Fruit fly (Drosophila melanogaster) whole organism, embryonic: ENCODE measurements around the gene CG7182.
A peak's percentile ranks its signal among the peaks of the same experiment; 100 is the strongest.

Experiments
- Bteb2 ChIP-seq: fragments of 200-800 bp; sonication (Bioruptor generic); optimal IDR thresholded peaks from 2 replicates; lab custom pipeline; 2016; ENCODE audit warnings: missing biosample characterization, missing genetic modification characterization
- CG1233 ChIP-seq: fragments of 200-800 bp; sonication (Bioruptor generic); optimal IDR thresholded peaks from 4 replicates; lab custom pipeline; 2018; ENCODE audit warnings: missing biosample characterization, mild to moderate bottlenecking, missing genetic modification characterization
- CG15073 ChIP-seq: fragments of 200-800 bp; sonication (Bioruptor generic); optimal IDR thresholded peaks from 2 replicates; lab custom pipeline; 2016; ENCODE audit warnings: missing biosample characterization, missing genetic modification characterization
- CG18764 ChIP-seq: fragments of 200-800 bp; sonication (Bioruptor generic); optimal IDR thresholded peaks from 3 replicates; lab custom pipeline; 2016; ENCODE audit warnings: missing biosample characterization, missing genetic modification characterization
- CG2889 ChIP-seq: fragments of 200-800 bp; sonication (Bioruptor generic); IDR thresholded peaks from 3 replicates; pipeline ENCODE4 v1.3.6; 2022; ENCODE audit warnings: missing biosample characterization, missing genetic modification characterization
- CG3065 ChIP-seq: fragments of 200-800 bp; sonication (Bioruptor generic); optimal IDR thresholded peaks from 2 replicates; lab custom pipeline; 2016; ENCODE audit warnings: missing biosample characterization, missing genetic modification characterization
- CG3163 ChIP-seq: fragments of 200-800 bp; sonication (Bioruptor generic); optimal IDR thresholded peaks from 3 replicates; lab custom pipeline; 2016; ENCODE audit warnings: missing biosample characterization, missing genetic modification characterization
- CG3838 ChIP-seq: fragments of 200-800 bp; sonication (Bioruptor generic); optimal IDR thresholded peaks from 3 replicates; lab custom pipeline; 2016; ENCODE audit warnings: missing biosample characterization, missing genetic modification characterization
- CG4328 ChIP-seq: fragments of 200-800 bp; sonication (Bioruptor generic); optimal IDR thresholded peaks from 3 replicates; lab custom pipeline; 2017; ENCODE audit warnings: missing biosample characterization, missing genetic modification reagents, missing genetic modification characterization
- CG4707 ChIP-seq: fragments of 200-800 bp; sonication (Bioruptor generic); optimal IDR thresholded peaks from 2 replicates; lab custom pipeline; 2018; ENCODE audit warnings: missing biosample characterization, mild to moderate bottlenecking, missing genetic modification characterization, moderate library complexity
- CG5953 ChIP-seq: fragments of 200-800 bp; sonication (Bioruptor generic); IDR thresholded peaks from 2 replicates; pipeline ENCODE4 v1.3.6; 2022; ENCODE audit warnings: missing biosample characterization, missing genetic modification characterization
- CG6689 ChIP-seq: fragments of 200-800 bp; sonication (Bioruptor generic); IDR thresholded peaks from 2 replicates; pipeline ENCODE4 v1.3.6; 2022; ENCODE audit warnings: missing biosample characterization, missing genetic modification characterization
- CG7271 ChIP-seq: fragments of 200-800 bp; sonication (Bioruptor generic); optimal IDR thresholded peaks from 2 replicates; lab custom pipeline; 2018; ENCODE audit warnings: missing biosample characterization, mild to moderate bottlenecking, missing genetic modification characterization, moderate library complexity
- CG7786 ChIP-seq: fragments of 200-800 bp; sonication (Bioruptor generic); optimal IDR thresholded peaks from 2 replicates; lab custom pipeline; 2016; ENCODE audit warnings: missing biosample characterization, missing genetic modification characterization
- CG8924 ChIP-seq: fragments of 200-800 bp; optimal IDR thresholded peaks from 3 replicates; lab custom pipeline; 2019; ENCODE audit warnings: missing biosample characterization, mild to moderate bottlenecking, missing genetic modification characterization, moderate library complexity
- D ChIP-seq, 2 experiments: fragments of 200-800 bp in 1 of 2; fragments of >200 bp in 1 of 2; sonication (Bioruptor generic) in 1 of 2; optimal IDR thresholded peaks; 2 replicates in 1 of 2; 3 replicates in 1 of 2; lab custom pipeline; 2017; ENCODE audit warnings: mild to moderate bottlenecking in 1 of 2, missing biosample characterization in 1 of 2, missing genetic modification characterization in 1 of 2, missing genetic modification reagents in 1 of 2
- Dll ChIP-seq: fragments of 200-800 bp; sonication (Bioruptor generic); IDR thresholded peaks from 4 replicates; pipeline ENCODE4 v1.3.6; 2022; ENCODE audit warnings: missing biosample characterization, missing genetic modification characterization; ENCODE audit not compliant: partially characterized antibody
- Doc2 ChIP-seq: fragments of 200-800 bp; sonication (Bioruptor generic); IDR thresholded peaks from 2 replicates; pipeline ENCODE4 v1.3.6; 2022; ENCODE audit warnings: missing biosample characterization, missing genetic modification characterization
- HLH54F ChIP-seq: fragments of 200-800 bp; sonication (Bioruptor generic); optimal IDR thresholded peaks from 3 replicates; lab custom pipeline; 2016; ENCODE audit warnings: missing biosample characterization, missing genetic modification characterization
- Hr39 ChIP-seq: fragments of >200 bp; optimal IDR thresholded peaks from 2 replicates; lab custom pipeline; 2017
- Hr78 ChIP-seq, 2 experiments: fragments of 200-800 bp in 1 of 2; fragments of >200 bp in 1 of 2; sonication (Bioruptor generic) in 1 of 2; optimal IDR thresholded peaks; 2 replicates each; lab custom pipeline; 2017 to 2019; ENCODE audit warnings: missing biosample characterization in 2 of 2, missing genetic modification characterization in 2 of 2, mild to moderate bottlenecking in 1 of 2, moderate library complexity in 1 of 2
- Kr ChIP-seq: fragments of 200-800 bp; sonication (Bioruptor generic); optimal IDR thresholded peaks from 2 replicates; lab custom pipeline; 2017; ENCODE audit warnings: missing biosample characterization, mild to moderate bottlenecking, missing genetic modification characterization
- MBD-R2 ChIP-seq: fragments of 200-800 bp; sonication (Bioruptor generic); IDR thresholded peaks from 2 replicates; pipeline ENCODE4 v1.3.6; 2022; ENCODE audit warnings: missing biosample characterization, missing genetic modification characterization
- MTF-1 ChIP-seq: fragments of 200-800 bp; sonication (Bioruptor generic); optimal IDR thresholded peaks from 2 replicates; lab custom pipeline; 2018; ENCODE audit warnings: missing biosample characterization, mild to moderate bottlenecking, missing genetic modification characterization, borderline replicate concordance
- Neu2 ChIP-seq: fragments of 200-800 bp; sonication (Bioruptor generic); optimal IDR thresholded peaks from 3 replicates; lab custom pipeline; 2016; ENCODE audit warnings: missing biosample characterization, missing genetic modification characterization, borderline replicate concordance
- Six4 ChIP-seq: fragments of 200-800 bp; sonication (Bioruptor generic); optimal IDR thresholded peaks from 2 replicates; lab custom pipeline; 2016; ENCODE audit warnings: missing biosample characterization, missing genetic modification characterization
- ab ChIP-seq: fragments of 200-800 bp; sonication (Bioruptor generic); optimal IDR thresholded peaks from 2 replicates; lab custom pipeline; 2016; ENCODE audit warnings: missing biosample characterization, missing genetic modification characterization
- abd-A ChIP-seq: fragments of 200-800 bp; sonication (Bioruptor generic); optimal IDR thresholded peaks from 3 replicates; lab custom pipeline; 2019; ENCODE audit warnings: missing biosample characterization, mild to moderate bottlenecking, missing genetic modification characterization, moderate library complexity
- ato ChIP-seq: fragments of 200-800 bp; sonication (Bioruptor generic); IDR thresholded peaks from 2 replicates; pipeline ENCODE4 v1.3.6; 2022; ENCODE audit warnings: missing biosample characterization, missing genetic modification characterization; ENCODE audit not compliant: partially characterized antibody
- bab2 ChIP-seq: fragments of 200-800 bp; sonication (Bioruptor generic); optimal IDR thresholded peaks from 2 replicates; lab custom pipeline; 2016; ENCODE audit warnings: missing biosample characterization, missing genetic modification characterization
- croc ChIP-seq: fragments of 200-800 bp; sonication (Bioruptor generic); conservative IDR thresholded peaks from 3 replicates; pipeline ENCODE4 v1.3.6; 2022; ENCODE audit warnings: missing biosample characterization, missing genetic modification characterization
- crol ChIP-seq: fragments of 200-800 bp; sonication (Bioruptor generic); IDR thresholded peaks from 2 replicates; pipeline ENCODE4 v1.3.6; 2022; ENCODE audit warnings: missing biosample characterization, missing genetic modification characterization
- fd102C ChIP-seq: fragments of 200-800 bp; sonication (Bioruptor generic); optimal IDR thresholded peaks from 2 replicates; lab custom pipeline; 2018; ENCODE audit warnings: missing biosample characterization, mild to moderate bottlenecking, missing genetic modification characterization, moderate library complexity
- hb ChIP-seq: fragments of 200-800 bp; sonication (Bioruptor generic); IDR thresholded peaks from 3 replicates; pipeline ENCODE4 v1.3.6; 2022; ENCODE audit warnings: missing biosample characterization, missing genetic modification characterization; ENCODE audit not compliant: partially characterized antibody
- insv ChIP-seq, 2 experiments: fragments of 200-800 bp; sonication (Bioruptor generic); optimal IDR thresholded peaks; 3 replicates each; lab custom pipeline; 2016 to 2018; ENCODE audit warnings: missing biosample characterization in 2 of 2, missing genetic modification characterization in 2 of 2
- lab ChIP-seq: fragments of 200-800 bp; sonication (Bioruptor generic); optimal IDR thresholded peaks from 3 replicates; lab custom pipeline; 2017; ENCODE audit warnings: missing biosample characterization, missing genetic modification characterization, mild to moderate bottlenecking, moderate library complexity, missing genetic modification reagents
- lola ChIP-seq, 3 experiments: fragments of >200 bp in 2 of 3; fragments of 200-800 bp in 1 of 3; sonication (Bioruptor generic) in 1 of 3; optimal IDR thresholded peaks; 2 replicates each; lab custom pipeline; 2017 to 2019; ENCODE audit warnings: missing biosample characterization in 3 of 3, missing genetic modification characterization in 3 of 3, mild to moderate bottlenecking in 1 of 3, moderate library complexity in 1 of 3
- nom ChIP-seq: fragments of 200-800 bp; sonication (Bioruptor generic); optimal IDR thresholded peaks from 2 replicates; lab custom pipeline; 2017; ENCODE audit warnings: missing biosample characterization, missing genetic modification characterization, mild to moderate bottlenecking, moderate library complexity, missing genetic modification reagents
- pb ChIP-seq: fragments of 200-800 bp; sonication (Bioruptor generic); optimal IDR thresholded peaks from 3 replicates; lab custom pipeline; 2016; ENCODE audit warnings: missing biosample characterization, missing genetic modification characterization
- pho ChIP-seq: fragments of 200-800 bp; sonication (Bioruptor generic); optimal IDR thresholded peaks from 2 replicates; lab custom pipeline; 2016; ENCODE audit warnings: missing biosample characterization, missing genetic modification characterization
- pita ChIP-seq: fragments of 200-800 bp; sonication (Bioruptor generic); optimal IDR thresholded peaks from 2 replicates; lab custom pipeline; 2017; ENCODE audit warnings: missing biosample characterization, mild to moderate bottlenecking, missing genetic modification characterization
- pnt ChIP-seq: fragments of 200-800 bp; sonication (Bioruptor generic); optimal IDR thresholded peaks from 3 replicates; lab custom pipeline; 2016; ENCODE audit warnings: missing biosample characterization, missing genetic modification characterization
- run ChIP-seq: fragments of 200-800 bp; sonication (Bioruptor generic); optimal IDR thresholded peaks from 3 replicates; lab custom pipeline; 2018; ENCODE audit warnings: missing biosample characterization, mild to moderate bottlenecking, missing genetic modification characterization
- sens ChIP-seq: fragments of 200-800 bp; sonication (Bioruptor generic); peaks from one replicate; lab custom pipeline; 2016; ENCODE audit warnings: missing biosample characterization, missing genetic modification characterization
- sisA ChIP-seq: fragments of 200-800 bp; sonication (Bioruptor generic); IDR thresholded peaks from 2 replicates; pipeline ENCODE4 v1.3.6; 2022; ENCODE audit warnings: missing biosample characterization, missing genetic modification characterization
- slou ChIP-seq: fragments of 200-800 bp; sonication (Bioruptor generic); optimal IDR thresholded peaks from 3 replicates; lab custom pipeline; 2016; ENCODE audit warnings: missing biosample characterization, missing genetic modification characterization
- tin ChIP-seq: fragments of 200-800 bp; sonication (Bioruptor generic); optimal IDR thresholded peaks from 3 replicates; lab custom pipeline; 2016; ENCODE audit warnings: missing biosample characterization, missing genetic modification characterization
- vvl ChIP-seq: fragments of 200-800 bp; sonication (Bioruptor generic); IDR thresholded peaks from 2 replicates; pipeline ENCODE4 v1.3.6; 2022; ENCODE audit warnings: missing biosample characterization, missing genetic modification characterization
- zf30C ChIP-seq: fragments of 200-800 bp; sonication (Bioruptor generic); optimal IDR thresholded peaks from 3 replicates; lab custom pipeline; 2018; ENCODE audit warnings: missing biosample characterization, mild to moderate bottlenecking, missing genetic modification characterization

Gene CG7182

dm6 chr3L:8315141-8315816, 30.9 kb downstream of the CG7182 start, which contains the start of gene Cpsf6 (continued):
- TF ChIP-seq CG2889 (GFP tag; lab: Robert Waterston, UW) (0 out of 3 replicates have a peak, but pooled peaks have one; percentile 47), Hr78 (GFP tag; optimal IDR thresholded peaks at IDR 0.05; lab: Kevin White, UChicago) (no peak), ab (GFP tag; lab: Kevin White, UChicago) (no peak), pho (peak; percentile 46), abd-A (tag; lab: Kevin White, UChicago) (no peak), crol (peak; percentile 94), lab (GFP tag; lab: Kevin White, UChicago) (peak; percentile 63), fd102C (GFP tag; lab: Kevin White, UChicago) (peak; percentile 5), HLH54F (GFP tag; lab: Kevin White, UChicago) (no peak), zf30C (GFP tag; lab: Kevin White, UChicago) (no peak), lola (GFP tag; optimal IDR thresholded peaks at IDR 0.05; lab: Kevin White, UChicago) (peak in 1 of 3 experiments; percentile 62), tin (GFP tag; lab: Kevin White, UChicago) (peak; percentile 63), Bteb2 (GFP tag; lab: Kevin White, UChicago) (peak; percentile 35), ato (GFP tag; lab: Robert Waterston, UW) (0 out of 2 replicates have a peak, but pooled peaks have one; percentile 20), slou (GFP tag; lab: Kevin White, UChicago) (no peak), CG4328 (GFP tag; lab: Kevin White, UChicago) (peak; percentile 42), vvl (GFP tag; lab: Robert Waterston, UW) (peak; percentile 78), CG6689 (GFP tag; lab: Robert Waterston, UW) (peak; percentile 50), CG3838 (GFP tag; lab: Kevin White, UChicago) (peak; percentile 46), D (optimal IDR thresholded peaks at IDR 0.05; lab: Kevin White, UChicago) (no peak), D (GFP tag; optimal IDR thresholded peaks at IDR 0.05; lab: Kevin White, UChicago) (peak; percentile 30), CG1233 (GFP tag; lab: Kevin White, UChicago) (peak; percentile 33), sisA (GFP tag; lab: Robert Waterston, UW) (peak; percentile 23; the same call in 1 of the 2 replicates), CG4707 (GFP tag; lab: Kevin White, UChicago) (no peak), insv (GFP tag; optimal IDR thresholded peaks at IDR 0.05; lab: Kevin White, UChicago) (peak in 1 of 2 experiments; percentile 87), CG3163 (no peak), MBD-R2 (peak; percentile 34; the same call in 1 of the 2 replicates), CG5953 (GFP tag; lab: Robert Waterston, UW) (no peak), Hr39 (lab: Kevin White, UChicago) (no peak), bab2 (GFP tag; lab: Kevin White, UChicago) (no peak), pnt (GFP tag; lab: Kevin White, UChicago) (no peak), CG18764 (GFP tag; lab: Kevin White, UChicago) (peak; percentile 37), Six4 (GFP tag; lab: Kevin White, UChicago) (no peak), hb (GFP tag; lab: Robert Waterston, UW) (no peak), Kr (GFP tag; lab: Kevin White, UChicago) (no peak), pb (GFP tag; lab: Kevin White, UChicago) (no peak), pita (GFP tag; lab: Kevin White, UChicago) (peak; percentile 52), CG3065 (peak; percentile 1), croc (GFP tag; lab: Robert Waterston, UW) (peak; percentile 34; the same call in 1 of the 3 replicates), CG7271 (tag; lab: Kevin White, UChicago) (peak; percentile 42), Doc2 (no peak), CG8924 (peak; percentile 66), CG15073 (GFP tag; lab: Kevin White, UChicago) (no peak), Dll (GFP tag; lab: Robert Waterston, UW) (0 out of 4 replicates have a peak, but pooled peaks have one; percentile 46), CG7786 (no peak), run (tag; lab: Kevin White, UChicago) (no peak), nom (peak; percentile 50), Neu2 (no peak), MTF-1 (GFP tag; lab: Kevin White, UChicago) (no peak), sens (GFP tag; lab: Kevin White, UChicago) (peak; percentile 86)
